Fruit fly (Drosophila melanogaster) whole organism, embryonic: ENCODE results near the gene CG18135.

Experiments
- B-H2 ChIP-seq: fragments of 200-800 bp; sonication (Bioruptor generic); optimal IDR thresholded peaks from 2 replicates; lab custom pipeline; 2018; ENCODE audit warnings: missing biosample characterization, mild to moderate bottlenecking, missing genetic modification characterization
- CG10366 ChIP-seq: fragments of 200-800 bp; sonication (Bioruptor generic); IDR thresholded peaks from 2 replicates; pipeline ENCODE4 v1.3.6; 2022; ENCODE audit warnings: missing biosample characterization, missing genetic modification characterization
- CG12155 ChIP-seq: fragments of 200-800 bp; sonication (Bioruptor generic); optimal IDR thresholded peaks from 3 replicates; lab custom pipeline; 2016; ENCODE audit warnings: missing biosample characterization, missing genetic modification characterization
- CG15514 ChIP-seq: fragments of 200-800 bp; sonication (Bioruptor generic); optimal IDR thresholded peaks from 3 replicates; lab custom pipeline; 2017; ENCODE audit warnings: missing biosample characterization, missing genetic modification characterization, mild to moderate bottlenecking, moderate library complexity, missing genetic modification reagents
- CG1603 ChIP-seq: fragments of 200-800 bp; sonication (Bioruptor generic); optimal IDR thresholded peaks from 2 replicates; lab custom pipeline; 2019; ENCODE audit warnings: missing biosample characterization, mild to moderate bottlenecking, missing genetic modification characterization, moderate library complexity
- CG17912 ChIP-seq: fragments of 200-800 bp; sonication (Bioruptor generic); optimal IDR thresholded peaks from 2 replicates; lab custom pipeline; 2018; ENCODE audit warnings: missing biosample characterization, mild to moderate bottlenecking, missing genetic modification characterization
- CG18764 ChIP-seq: fragments of 200-800 bp; sonication (Bioruptor generic); optimal IDR thresholded peaks from 3 replicates; lab custom pipeline; 2016; ENCODE audit warnings: missing biosample characterization, missing genetic modification characterization
- CG2129 ChIP-seq: fragments of 200-800 bp; sonication (Bioruptor generic); IDR thresholded peaks from 2 replicates; pipeline ENCODE4 v1.3.6; 2022; ENCODE audit warnings: missing biosample characterization, missing genetic modification characterization; ENCODE audit not compliant: partially characterized antibody
- CG30020 ChIP-seq: fragments of 200-800 bp; optimal IDR thresholded peaks from 2 replicates; lab custom pipeline; 2019; ENCODE audit warnings: missing biosample characterization, mild to moderate bottlenecking, missing genetic modification characterization, moderate library complexity
- CG3281 ChIP-seq: fragments of 200-800 bp; sonication (Bioruptor generic); optimal IDR thresholded peaks from 3 replicates; lab custom pipeline; 2017; ENCODE audit warnings: missing biosample characterization, mild to moderate bottlenecking, missing genetic modification characterization
- CG34224 ChIP-seq: fragments of 200-800 bp; sonication (Bioruptor generic); IDR thresholded peaks from 3 replicates; pipeline ENCODE4 v1.3.6; 2022; ENCODE audit warnings: missing biosample characterization, missing genetic modification characterization; ENCODE audit not compliant: partially characterized antibody
- CG4360 ChIP-seq: fragments of 200-800 bp; sonication (Bioruptor generic); IDR thresholded peaks from 2 replicates; pipeline ENCODE4 v1.3.6; 2022; ENCODE audit warnings: missing biosample characterization, missing genetic modification characterization
- CG5245 ChIP-seq: fragments of 200-800 bp; sonication (Bioruptor generic); optimal IDR thresholded peaks from 3 replicates; lab custom pipeline; 2016; ENCODE audit warnings: missing biosample characterization, missing genetic modification characterization
- CG6654 ChIP-seq: fragments of 200-800 bp; sonication (Bioruptor generic); optimal IDR thresholded peaks from 2 replicates; lab custom pipeline; 2017; ENCODE audit warnings: missing biosample characterization, mild to moderate bottlenecking, missing genetic modification characterization
- CG6689 ChIP-seq: fragments of 200-800 bp; sonication (Bioruptor generic); IDR thresholded peaks from 2 replicates; pipeline ENCODE4 v1.3.6; 2022; ENCODE audit warnings: missing biosample characterization, missing genetic modification characterization
- CG8924 ChIP-seq: fragments of 200-800 bp; optimal IDR thresholded peaks from 3 replicates; lab custom pipeline; 2019; ENCODE audit warnings: missing biosample characterization, mild to moderate bottlenecking, missing genetic modification characterization, moderate library complexity
- CG8944 ChIP-seq: fragments of 200-800 bp; sonication (Bioruptor generic); optimal IDR thresholded peaks from 3 replicates; lab custom pipeline; 2016; ENCODE audit warnings: missing biosample characterization, missing genetic modification characterization
- CG9876 ChIP-seq: fragments of 200-800 bp; sonication (Bioruptor generic); optimal IDR thresholded peaks from 2 replicates; lab custom pipeline; 2016; ENCODE audit warnings: missing biosample characterization, missing genetic modification characterization
- D ChIP-seq, 2 experiments: fragments of 200-800 bp in 1 of 2; fragments of >200 bp in 1 of 2; sonication (Bioruptor generic) in 1 of 2; optimal IDR thresholded peaks; 2 replicates in 1 of 2; 3 replicates in 1 of 2; lab custom pipeline; 2017; ENCODE audit warnings: mild to moderate bottlenecking in 1 of 2, missing biosample characterization in 1 of 2, missing genetic modification characterization in 1 of 2, missing genetic modification reagents in 1 of 2
- Doc3 ChIP-seq: fragments of 200-800 bp; sonication (Bioruptor generic); IDR thresholded peaks from 3 replicates; pipeline ENCODE4 v1.3.6; 2022; ENCODE audit warnings: missing biosample characterization, missing genetic modification characterization; ENCODE audit not compliant: partially characterized antibody
- E2f1 ChIP-seq: fragments of 200-800 bp; sonication (Bioruptor generic); IDR thresholded peaks from 2 replicates; pipeline ENCODE4 v1.3.6; 2022; ENCODE audit warnings: missing biosample characterization, missing genetic modification characterization
- Gsc ChIP-seq: fragments of 200-800 bp; sonication (Bioruptor generic); IDR thresholded peaks from 2 replicates; pipeline ENCODE4 v1.3.6; 2022; ENCODE audit warnings: missing biosample characterization, missing genetic modification characterization
- H2.0 ChIP-seq: fragments of 200-800 bp; sonication (Bioruptor generic); IDR thresholded peaks from 2 replicates; pipeline ENCODE4 v1.3.6; 2022; ENCODE audit warnings: missing biosample characterization, missing genetic modification characterization
- MBD-R2 ChIP-seq: fragments of 200-800 bp; sonication (Bioruptor generic); IDR thresholded peaks from 2 replicates; pipeline ENCODE4 v1.3.6; 2022; ENCODE audit warnings: missing biosample characterization, missing genetic modification characterization
- NC2β ChIP-seq: fragments of 200-800 bp; sonication (Bioruptor generic); optimal IDR thresholded peaks from 2 replicates; lab custom pipeline; 2016; ENCODE audit warnings: missing biosample characterization, missing genetic modification characterization
- Oaz ChIP-seq: fragments of 200-800 bp; sonication (Bioruptor generic); IDR thresholded peaks from 2 replicates; pipeline ENCODE4 v1.3.6; 2022; ENCODE audit warnings: missing biosample characterization, missing genetic modification characterization
- Sin3A ChIP-seq: fragments of >200 bp; optimal IDR thresholded peaks from 2 replicates; lab custom pipeline; 2018
- bcd ChIP-seq: fragments of 200-800 bp; sonication (Bioruptor generic); optimal IDR thresholded peaks from 2 replicates; lab custom pipeline; 2017; ENCODE audit warnings: missing biosample characterization, mild to moderate bottlenecking, missing genetic modification characterization
- chinmo ChIP-seq: fragments of 200-800 bp; sonication (Bioruptor generic); IDR thresholded peaks from 4 replicates; pipeline ENCODE4 v1.3.6; 2022; ENCODE audit warnings: missing biosample characterization, missing genetic modification characterization; ENCODE audit not compliant: partially characterized antibody
- fd102C ChIP-seq: fragments of 200-800 bp; sonication (Bioruptor generic); optimal IDR thresholded peaks from 2 replicates; lab custom pipeline; 2018; ENCODE audit warnings: missing biosample characterization, mild to moderate bottlenecking, missing genetic modification characterization, moderate library complexity
- gcm ChIP-seq: fragments of 200-800 bp; sonication (Bioruptor generic); optimal IDR thresholded peaks from 2 replicates; lab custom pipeline; 2019; ENCODE audit warnings: missing biosample characterization, mild to moderate bottlenecking, missing genetic modification characterization, moderate library complexity
- grau ChIP-seq: fragments of 200-800 bp; optimal IDR thresholded peaks from 3 replicates; lab custom pipeline; 2019; ENCODE audit warnings: missing biosample characterization, mild to moderate bottlenecking, missing genetic modification characterization, moderate library complexity
- grn ChIP-seq: fragments of 200-800 bp; sonication (Bioruptor generic); optimal IDR thresholded peaks from 3 replicates; lab custom pipeline; 2017; ENCODE audit warnings: missing biosample characterization, missing genetic modification characterization
- gro ChIP-seq: fragments of 200-800 bp; sonication (Bioruptor generic); optimal IDR thresholded peaks from 2 replicates; lab custom pipeline; 2016; ENCODE audit warnings: missing biosample characterization, missing genetic modification characterization
- klu ChIP-seq: fragments of 200-800 bp; sonication (Bioruptor generic); IDR thresholded peaks from 2 replicates; pipeline ENCODE4 v1.3.6; 2022; ENCODE audit warnings: missing biosample characterization, missing genetic modification characterization
- lilli ChIP-seq: fragments of 200-800 bp; sonication (Bioruptor generic); optimal IDR thresholded peaks from 3 replicates; lab custom pipeline; 2016; ENCODE audit warnings: missing biosample characterization, missing genetic modification characterization
- lmd ChIP-seq: fragments of 200-800 bp; sonication (Bioruptor generic); IDR thresholded peaks from 2 replicates; pipeline ENCODE4 v1.3.6; 2022; ENCODE audit warnings: missing biosample characterization, missing genetic modification characterization
- lola ChIP-seq, 3 experiments: fragments of >200 bp in 2 of 3; fragments of 200-800 bp in 1 of 3; sonication (Bioruptor generic) in 1 of 3; optimal IDR thresholded peaks; 2 replicates each; lab custom pipeline; 2017 to 2019; ENCODE audit warnings: missing biosample characterization in 3 of 3, missing genetic modification characterization in 3 of 3, mild to moderate bottlenecking in 1 of 3, moderate library complexity in 1 of 3
- lov ChIP-seq, 2 experiments: fragments of 200-800 bp in 1 of 2; fragments of >200 bp in 1 of 2; sonication (Bioruptor generic) in 1 of 2; IDR thresholded peaks in 1 of 2; optimal IDR thresholded peaks in 1 of 2; 2 replicates in 1 of 2; 3 replicates in 1 of 2; pipeline versions ENCODE4 v1.3.6 to Lab custom; 2017 to 2022; ENCODE audit warnings: missing biosample characterization in 1 of 2, missing genetic modification characterization in 1 of 2
- luna ChIP-seq: fragments of 200-800 bp; sonication (Bioruptor generic); optimal IDR thresholded peaks from 2 replicates; lab custom pipeline; 2016; ENCODE audit warnings: missing biosample characterization, missing genetic modification characterization
- mam ChIP-seq: fragments of 200-800 bp; sonication (Bioruptor generic); optimal IDR thresholded peaks from 3 replicates; lab custom pipeline; 2016; ENCODE audit warnings: missing biosample characterization, missing genetic modification characterization
- nmo ChIP-seq: fragments of 200-800 bp; sonication (Bioruptor generic); optimal IDR thresholded peaks from 2 replicates; lab custom pipeline; 2018; ENCODE audit warnings: missing biosample characterization, mild to moderate bottlenecking, missing genetic modification characterization, moderate library complexity
- odd ChIP-seq: fragments of 200-800 bp; sonication (Bioruptor generic); optimal IDR thresholded peaks from 2 replicates; lab custom pipeline; 2017; ENCODE audit warnings: missing biosample characterization, mild to moderate bottlenecking, missing genetic modification characterization
- pb ChIP-seq: fragments of 200-800 bp; sonication (Bioruptor generic); optimal IDR thresholded peaks from 3 replicates; lab custom pipeline; 2016; ENCODE audit warnings: missing biosample characterization, missing genetic modification characterization
- run ChIP-seq: fragments of 200-800 bp; sonication (Bioruptor generic); optimal IDR thresholded peaks from 3 replicates; lab custom pipeline; 2018; ENCODE audit warnings: missing biosample characterization, mild to moderate bottlenecking, missing genetic modification characterization
- sd ChIP-seq: fragments of 200-800 bp; sonication (Bioruptor generic); optimal IDR thresholded peaks from 3 replicates; lab custom pipeline; 2018; ENCODE audit warnings: missing biosample characterization, mild to moderate bottlenecking, missing genetic modification characterization, moderate library complexity
- sima ChIP-seq: fragments of 200-800 bp; sonication (Bioruptor generic); optimal IDR thresholded peaks from 2 replicates; lab custom pipeline; 2016; ENCODE audit warnings: missing biosample characterization, missing genetic modification characterization
- ssp ChIP-seq: fragments of 200-800 bp; sonication (Bioruptor generic); IDR thresholded peaks from 2 replicates; pipeline ENCODE4 v1.3.6; 2022; ENCODE audit warnings: missing biosample characterization, missing genetic modification characterization
- zf30C ChIP-seq: fragments of 200-800 bp; sonication (Bioruptor generic); optimal IDR thresholded peaks from 3 replicates; lab custom pipeline; 2018; ENCODE audit warnings: missing biosample characterization, mild to moderate bottlenecking, missing genetic modification characterization
- zfh1 ChIP-seq: fragments of 200-800 bp; sonication (Bioruptor generic); IDR thresholded peaks from 3 replicates; pipeline ENCODE4 v1.3.6; 2022; ENCODE audit warnings: missing biosample characterization, missing genetic modification characterization

CG18135 gene

dm6 chr3L:19040155-19040644, 42.1 kb upstream of the CG18135 start (continued):
- TF ChIP-seq chinmo (GFP tag; lab: Robert Waterston, UW) = peak; percentile 72; the same call in 2 of the 4 replicates
- TF ChIP-seq mam (GFP tag; lab: Kevin White, UChicago) = no peak
- TF ChIP-seq klu (GFP tag; lab: Robert Waterston, UW) = no peak
- TF ChIP-seq H2.0 (GFP tag; lab: Robert Waterston, UW) = no peak
- no peak for TF ChIP-seq Gsc (GFP tag; lab: Robert Waterston, UW)
- no peak for TF ChIP-seq gro (GFP tag; lab: Kevin White, UChicago)
- peak; percentile 18 for TF ChIP-seq CG15514
- no peak for TF ChIP-seq CG6654
- TF ChIP-seq lov (optimal IDR thresholded peaks at IDR 0.05; lab: Kevin White, UChicago) = no peak
- TF ChIP-seq lov (GFP tag; IDR thresholded peaks at IDR 0.05; lab: Robert Waterston, UW) = no peak
- no peak for TF ChIP-seq pb (GFP tag; lab: Kevin White, UChicago)
- peak; percentile 16 for TF ChIP-seq odd
- peak; percentile 19; the same call in 1 of the 3 replicates for TF ChIP-seq CG34224
- TF ChIP-seq CG9876 (GFP tag; lab: Kevin White, UChicago) = no peak
- no peak for TF ChIP-seq E2f1
- TF ChIP-seq grn (GFP tag; lab: Kevin White, UChicago) = peak; percentile 74
- no peak for TF ChIP-seq lmd
- TF ChIP-seq CG8944 (GFP tag; lab: Kevin White, UChicago) = no peak
- no peak for TF ChIP-seq zf30C (GFP tag; lab: Kevin White, UChicago)
- no peak for TF ChIP-seq CG18764 (GFP tag; lab: Kevin White, UChicago)
- TF ChIP-seq Doc3 (GFP tag; lab: Robert Waterston, UW) = no peak
- TF ChIP-seq CG30020 (tag; lab: Kevin White, UChicago) = no peak
- no peak for TF ChIP-seq CG8924 (tag; lab: Kevin White, UChicago)
- no peak for TF ChIP-seq MBD-R2
- no peak for TF ChIP-seq CG6689 (GFP tag; lab: Robert Waterston, UW)
- TF ChIP-seq lilli (GFP tag; lab: Kevin White, UChicago) = no peak
- no peak for TF ChIP-seq NC2β (GFP tag; lab: Kevin White, UChicago)
- TF ChIP-seq CG3281 (GFP tag; lab: Kevin White, UChicago) = peak; percentile 50
- TF ChIP-seq CG5245 = no peak
- no peak for TF ChIP-seq CG4360 (GFP tag; lab: Robert Waterston, UW)
- peak; percentile 9 for TF ChIP-seq B-H2 (GFP tag; lab: Kevin White, UChicago)
- TF ChIP-seq run = no peak
- no peak for TF ChIP-seq CG10366 (GFP tag; lab: Robert Waterston, UW)
- TF ChIP-seq sd (tag; lab: Kevin White, UChicago) = peak; percentile 89
- TF ChIP-seq CG1603 = no peak
- TF ChIP-seq Sin3A (lab: Kevin White, UChicago) = no peak
- TF ChIP-seq sima (GFP tag; lab: Kevin White, UChicago) = no peak
- TF ChIP-seq CG12155 (GFP tag; lab: Kevin White, UChicago) = no peak
- no peak for TF ChIP-seq zfh1 (GFP tag; lab: Robert Waterston, UW)
- TF ChIP-seq grau (tag; lab: Kevin White, UChicago) = peak; percentile 22
- no peak for TF ChIP-seq fd102C
- no peak for TF ChIP-seq luna (GFP tag; lab: Kevin White, UChicago)
- TF ChIP-seq CG2129 = no peak
- no peak for TF ChIP-seq D (optimal IDR thresholded peaks at IDR 0.05; lab: Kevin White, UChicago)
- TF ChIP-seq D (GFP tag; optimal IDR thresholded peaks at IDR 0.05; lab: Kevin White, UChicago) = no peak
- TF ChIP-seq Oaz (GFP tag; lab: Robert Waterston, UW) = no peak
- no peak for TF ChIP-seq ssp (GFP tag; lab: Robert Waterston, UW)
- peak in 1 of 3 experiments; percentile 2 for TF ChIP-seq lola (GFP tag; optimal IDR thresholded peaks at IDR 0.05; lab: Kevin White, UChicago)
- no peak for TF ChIP-seq CG17912
- TF ChIP-seq gcm (GFP tag; lab: Kevin White, UChicago) = peak; percentile 1
- no peak for TF ChIP-seq nmo (GFP tag; lab: Kevin White, UChicago)
- no peak for TF ChIP-seq bcd (GFP tag; lab: Kevin White, UChicago)
